Fruit fly (Drosophila melanogaster) whole organism: ENCODE measurements around the gene para.

Source experiments
- CG8478 ChIP-seq: fragments of >200 bp; optimal IDR thresholded peaks from 2 replicates; lab custom pipeline; 2018; ENCODE audit warnings: inconsistent platforms
- Dll ChIP-seq: fragments of >200 bp; optimal IDR thresholded peaks from 2 replicates; lab custom pipeline; 2017
- EcR ChIP-seq, 2 experiments: fragments of >200 bp; optimal IDR thresholded peaks; 2 replicates each; lab custom pipeline; 2017; ENCODE audit warnings: missing biosample characterization in 2 of 2, missing genetic modification characterization in 2 of 2, missing genetic modification reagents in 2 of 2
- pan ChIP-seq: fragments of >200 bp; optimal IDR thresholded peaks from 2 replicates; lab custom pipeline; 2017
- psq ChIP-seq: fragments of >200 bp; optimal IDR thresholded peaks from 2 replicates; lab custom pipeline; 2017

- TF ChIP-seq EcR (GFP tag; optimal IDR thresholded peaks at IDR 0.05; lab: Kevin White, UChicago) (no peak), psq (lab: Kevin White, UChicago) (no peak), pan (lab: Kevin White, UChicago) (no peak), CG8478 (lab: Kevin White, UChicago) (no peak), Dll (lab: Kevin White, UChicago) (no peak)
Measured at dm6 chrX:16527203-16527602, 5.7 kb downstream of the para start.
